Worm (Caenorhabditis elegans): ENCODE results near the gene pfd-1.
A peak's percentile ranks its signal among the peaks of the same experiment; 100 is the strongest.

Gene pfd-1

DNA sequence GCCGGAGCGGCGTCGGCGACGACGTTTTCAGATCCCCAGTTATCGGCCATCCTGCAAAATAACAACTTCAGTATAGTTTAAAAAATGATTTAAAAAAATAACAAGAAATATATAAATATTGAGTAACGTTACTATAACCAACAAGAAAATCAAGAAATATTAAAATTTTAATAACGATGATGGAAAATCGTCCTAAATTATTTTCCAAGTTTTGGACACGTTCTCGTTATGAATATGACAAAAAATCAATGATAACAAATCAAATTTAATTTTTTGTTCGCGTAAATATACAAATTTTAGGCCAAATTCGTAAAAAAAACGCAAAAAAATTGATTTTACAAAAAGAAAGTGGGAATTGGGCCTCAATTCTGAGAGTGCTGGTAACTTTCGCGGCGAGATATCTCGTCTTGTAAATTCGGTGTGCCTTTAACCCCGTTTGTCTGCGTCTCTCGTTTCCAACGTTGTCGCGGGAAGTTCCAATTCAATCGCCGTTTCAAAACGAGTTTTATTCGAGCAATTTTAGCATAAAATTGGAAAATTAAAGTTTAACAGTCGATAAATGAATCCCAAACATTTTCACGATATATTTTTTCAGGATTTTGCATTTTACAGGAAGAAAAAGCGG is 38.8 kb upstream of the pfd-1 start, which contains the start of gene rps-5 (continued):
- TF ChIP-seq mxl-3 (GFP tag; optimal IDR thresholded peaks at IDR 0.05) (no peak), ceh-62 (tag; optimal IDR thresholded peaks at IDR 0.05) (no peak), lin-13 (GFP tag; optimal IDR thresholded peaks at IDR 0.05) (no peak), nhr-48 (tag; optimal IDR thresholded peaks at IDR 0.05) (no peak), nhr-77 (tag; optimal IDR thresholded peaks at IDR 0.05) (no peak), aly-2 (tag; optimal IDR thresholded peaks at IDR 0.05) (no peak), nhr-237 (tag; optimal IDR thresholded peaks at IDR 0.05) (no peak), dmd-9 (GFP tag; IDR thresholded peaks at IDR 0.05) (no peak), fkh-10 (GFP tag; optimal IDR thresholded peaks at IDR 0.05) (no peak)

DNA sequence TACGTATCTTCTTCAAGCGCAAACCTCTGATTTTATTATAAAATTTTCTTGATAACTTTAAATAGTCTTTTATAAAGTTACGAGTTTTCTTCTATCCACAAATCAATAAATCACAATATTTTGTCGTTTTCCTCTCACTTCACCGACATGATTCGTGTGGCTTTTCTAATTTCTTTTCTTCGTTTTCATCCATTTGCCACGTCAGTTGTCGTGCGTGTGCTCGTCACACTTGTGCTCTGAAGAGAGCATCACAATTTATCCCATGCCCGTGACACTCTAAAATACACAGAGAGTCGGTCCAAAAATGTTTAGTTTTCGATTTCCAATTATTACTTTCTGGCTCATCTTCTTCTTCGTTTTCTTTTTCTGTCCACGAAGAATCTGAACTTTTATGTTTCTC is 38.0 kb upstream of the pfd-1 start:
- TF ChIP-seq hlh-30 (tag; optimal IDR thresholded peaks at IDR 0.05; ENCODE audit: insufficient read depth) = peak; percentile 36
- TF ChIP-seq nhr-42 (GFP tag; IDR thresholded peaks at IDR 0.05) = no peak

DNA sequence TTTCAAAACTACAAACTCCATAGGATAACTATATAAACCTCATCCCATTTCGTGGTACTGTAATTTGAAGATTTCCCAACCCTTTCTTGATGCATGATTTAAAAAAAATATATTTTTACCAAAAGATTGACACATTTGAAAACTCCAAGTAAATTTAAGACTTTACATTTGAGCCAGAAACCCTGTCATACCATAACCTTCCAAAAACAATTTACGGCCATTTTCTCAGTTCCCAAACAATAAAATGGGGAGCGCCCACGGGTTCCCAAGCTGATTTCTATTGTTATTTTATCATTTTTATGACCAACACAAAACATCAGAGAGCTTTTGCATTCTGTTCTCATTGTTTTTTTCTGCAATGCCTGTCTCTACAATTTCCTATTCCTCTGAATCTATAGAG is 37.3 kb upstream of the pfd-1 start, which contains the start of gene clc-9:
Gene clc-9, plus strand, starts transcription at position 301 of the 400 bp plus-strand sequence.
- TF ChIP-seq daf-12 (tag; optimal IDR thresholded peaks at IDR 0.05) (no peak), ceh-62 (tag; optimal IDR thresholded peaks at IDR 0.05) (no peak)

DNA sequence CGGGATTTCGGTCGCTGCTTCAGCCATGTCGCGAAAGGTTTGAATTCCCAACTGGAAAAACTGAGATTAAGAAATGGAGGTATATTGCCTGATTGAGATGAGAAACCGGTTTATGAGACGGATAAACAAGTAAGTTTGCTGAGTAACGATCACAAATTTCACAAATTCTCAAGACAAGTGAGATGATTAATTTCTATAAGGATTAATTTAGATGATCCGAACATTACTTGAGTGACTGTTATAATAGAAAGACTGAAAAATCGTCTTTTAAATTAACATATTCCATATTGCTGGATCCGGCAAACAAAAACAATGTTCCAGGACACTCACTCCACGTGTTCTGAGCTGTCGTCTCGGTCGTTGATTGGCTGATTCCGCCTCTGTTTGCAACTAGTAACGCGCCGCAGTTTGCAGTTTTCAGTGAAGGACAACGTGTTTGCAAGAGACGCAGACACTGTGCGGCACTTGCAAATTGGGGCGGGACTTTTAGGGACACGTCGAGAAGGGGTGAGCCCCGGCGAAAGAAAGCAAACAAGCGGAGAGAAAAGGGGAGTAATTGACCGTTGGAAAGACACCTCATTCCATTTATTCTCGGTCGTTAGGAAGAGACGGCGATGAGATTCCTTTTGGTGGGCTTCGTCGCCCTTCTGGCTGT is 30.9 kb upstream of the pfd-1 start, which contains the start of the genes imp-2 and enpl-1:
Gene imp-2, minus strand, starts transcription at position 51 of the 655 bp plus-strand sequence.
Gene enpl-1, plus strand, starts transcription at position 462 of the 655 bp plus-strand sequence.
- TF ChIP-seq F10B5.3 (tag; optimal IDR thresholded peaks at IDR 0.05) (peak; percentile 69), R02D3.7 (tag; optimal IDR thresholded peaks at IDR 0.05) (no peak), unc-130 (GFP tag; optimal IDR thresholded peaks at IDR 0.05) (peak; percentile 68), vab-7 (GFP tag; IDR thresholded peaks at IDR 0.05) (peak; percentile 67), F49E8.2 (tag; optimal IDR thresholded peaks at IDR 0.05; ENCODE audit: borderline replicate concordance) (no peak), daf-8 (GFP tag; IDR thresholded peaks at IDR 0.05) (no peak), php-3 (GFP tag; IDR thresholded peaks at IDR 0.05) (peak; percentile 69; the same call in 1 of the 2 replicates), nhr-111 (GFP tag; optimal IDR thresholded peaks at IDR 0.05) (no peak), spr-1 (tag; optimal IDR thresholded peaks at IDR 0.05) (peak; percentile 59), lin-39 (tag; optimal IDR thresholded peaks at IDR 0.05) (no peak), lim-7 (GFP tag; IDR thresholded peaks at IDR 0.05) (peak; percentile 17; the same call in 1 of the 2 replicates), T20F7.1 (GFP tag; optimal IDR thresholded peaks at IDR 0.05) (peak; percentile 85), ceh-62 (tag; optimal IDR thresholded peaks at IDR 0.05) (no peak), lin-1 (GFP tag; IDR thresholded peaks at IDR 0.05) (peak; percentile 70; the same call in 1 of the 2 replicates), F44E2.7 (GFP tag; IDR thresholded peaks at IDR 0.05) (no peak), ceh-28 (tag; optimal IDR thresholded peaks at IDR 0.05) (no peak), nhr-77 (tag; optimal IDR thresholded peaks at IDR 0.05) (peak; percentile 77), zfp-2 (tag; optimal IDR thresholded peaks at IDR 0.05) (peak; percentile 16), nhr-28 (tag; optimal IDR thresholded peaks at IDR 0.05) (peak; percentile 73), fos-1 (tag; optimal IDR thresholded peaks at IDR 0.05) (no peak), pha-4 (GFP tag; IDR thresholded peaks at IDR 0.05) (peak; percentile 89), pha-4 (tag; optimal IDR thresholded peaks at IDR 0.05) (peak; percentile 33), ama-1 (optimal IDR thresholded peaks at IDR 0.05) (peak; percentile 21), lin-38 (GFP tag; IDR thresholded peaks at IDR 0.05) (peak; percentile 80), Y75B8A.6 (GFP tag; IDR thresholded peaks at IDR 0.05) (no peak), mxl-2 (GFP tag; conservative IDR thresholded peaks at IDR 0.05) (no peak), lsy-2 (tag; optimal IDR thresholded peaks at IDR 0.05) (peak; percentile 85 to 96), dpl-1 (GFP tag; optimal IDR thresholded peaks at IDR 0.05) (peak; percentile 78), mdt-29 (GFP tag; IDR thresholded peaks at IDR 0.05) (peak; percentile 60; the same call in 1 of the 2 replicates), nhr-10 (tag; optimal IDR thresholded peaks at IDR 0.05) (peak; percentile 30), nhr-237 (tag; optimal IDR thresholded peaks at IDR 0.05) (no peak), rbr-2 (tag; optimal IDR thresholded peaks at IDR 0.05) (peak; percentile 90), saeg-2 (GFP tag; IDR thresholded peaks at IDR 0.05) (peak; percentile 78), dmd-8 (GFP tag; IDR thresholded peaks at IDR 0.05) (0 out of 2 replicates have a peak, but pooled peaks have one; percentile 53), mep-1 (tag; optimal IDR thresholded peaks at IDR 0.05) (peak; percentile 96)

Measured in whole organism, L4 larva.